Worm (Caenorhabditis elegans) whole organism, late embryonic: ENCODE measurements around the gene ric-4.

Source experiments
- F13H6.1 ChIP-seq: sonication (generic microtip); optimal IDR thresholded peaks from 2 replicates; lab custom pipeline; 2016; ENCODE audit warnings: missing genetic modification characterization, missing compliant biosample characterization
- K09A11.1 ChIP-seq: sonication (generic microtip); optimal IDR thresholded peaks from 2 replicates; lab custom pipeline; 2017; ENCODE audit warnings: antibody characterized with exemption, mild to moderate bottlenecking, missing genetic modification characterization, missing compliant biosample characterization; ENCODE audit not compliant: insufficient read depth
- T23F11.4 ChIP-seq: fragments of 200-800 bp; sonication (Bioruptor generic); optimal IDR thresholded peaks from 2 replicates; lab custom pipeline; 2018; ENCODE audit warnings: mild to moderate bottlenecking, missing genetic modification characterization, missing compliant biosample characterization
- ceh-14 ChIP-seq: sonication (generic microtip); optimal IDR thresholded peaks from 2 replicates; lab custom pipeline; 2016; ENCODE audit warnings: missing genotype, missing genetic modification characterization, missing compliant biosample characterization
- ceh-18 ChIP-seq: sonication (generic microtip); optimal IDR thresholded peaks from 2 replicates; lab custom pipeline; 2016; ENCODE audit warnings: missing genetic modification characterization, missing compliant biosample characterization
- ceh-19 ChIP-seq: fragments of 200-800 bp; sonication (Bioruptor generic); optimal IDR thresholded peaks from 2 replicates; lab custom pipeline; 2018; ENCODE audit warnings: mild to moderate bottlenecking, missing genetic modification characterization, missing compliant biosample characterization
- ceh-22 ChIP-seq: sonication (generic microtip); optimal IDR thresholded peaks from 2 replicates; lab custom pipeline; 2017; ENCODE audit warnings: missing biosample characterization, missing genetic modification characterization
- ceh-30 ChIP-seq: fragments of 150-350 bp; optimal IDR thresholded peaks from 2 replicates; lab custom pipeline; 2014; ENCODE audit warnings: missing biosample characterization, missing genetic modification characterization
- ceh-31 ChIP-seq: sonication (generic microtip); optimal IDR thresholded peaks from 2 replicates; lab custom pipeline; 2016; ENCODE audit warnings: missing genetic modification characterization, missing compliant biosample characterization
- ceh-34 ChIP-seq: sonication (generic microtip); optimal IDR thresholded peaks from 2 replicates; lab custom pipeline; 2016; ENCODE audit warnings: mild to moderate bottlenecking, missing genetic modification characterization, missing compliant biosample characterization
- ceh-9 ChIP-seq: sonication (generic microtip); optimal IDR thresholded peaks from 2 replicates; lab custom pipeline; 2016; ENCODE audit warnings: mild to moderate bottlenecking, missing genetic modification characterization, inconsistent platforms, missing compliant biosample characterization
- che-1 ChIP-seq: sonication (generic microtip); optimal IDR thresholded peaks from 2 replicates; lab custom pipeline; 2016; ENCODE audit warnings: mild to moderate bottlenecking, missing genetic modification characterization, missing compliant biosample characterization
- dmd-4 ChIP-seq: sonication (generic microtip); optimal IDR thresholded peaks from 2 replicates; lab custom pipeline; 2016; ENCODE audit warnings: borderline replicate concordance, missing genetic modification characterization, missing compliant biosample characterization
- elt-4 ChIP-seq: sonication (generic microtip); optimal IDR thresholded peaks from 2 replicates; lab custom pipeline; 2016; ENCODE audit warnings: missing genetic modification characterization, missing compliant biosample characterization
- ets-4 ChIP-seq: sonication (generic microtip); optimal IDR thresholded peaks from 2 replicates; lab custom pipeline; 2016; ENCODE audit warnings: missing genetic modification characterization, missing compliant biosample characterization
- fkh-6 ChIP-seq: sonication (generic microtip); optimal IDR thresholded peaks from 2 replicates; lab custom pipeline; 2016; ENCODE audit warnings: missing genetic modification characterization, missing compliant biosample characterization
- hlh-6 ChIP-seq: sonication (generic microtip); optimal IDR thresholded peaks from 2 replicates; lab custom pipeline; 2016; ENCODE audit warnings: missing genotype, missing genetic modification characterization, missing compliant biosample characterization
- mec-3 ChIP-seq: sonication (generic microtip); optimal IDR thresholded peaks from 2 replicates; lab custom pipeline; 2016; ENCODE audit warnings: borderline replicate concordance, missing genetic modification characterization, missing compliant biosample characterization
- pag-3 ChIP-seq: sonication (generic microtip); optimal IDR thresholded peaks from 2 replicates; lab custom pipeline; 2016; ENCODE audit warnings: missing compliant biosample characterization, missing genetic modification characterization, borderline replicate concordance
- pha-2 ChIP-seq: sonication (generic microtip); optimal IDR thresholded peaks from 2 replicates; lab custom pipeline; 2017; ENCODE audit warnings: mild to moderate bottlenecking, missing genetic modification characterization, missing compliant biosample characterization
- ref-2 ChIP-seq: sonication (generic microtip); optimal IDR thresholded peaks from 2 replicates; lab custom pipeline; 2016; ENCODE audit warnings: missing genetic modification characterization, missing compliant biosample characterization
- sox-2 ChIP-seq: fragments of 200-800 bp; sonication (Bioruptor generic); IDR thresholded peaks from 2 replicates; pipeline ENCODE4 v1.3.6; 2022; ENCODE audit warnings: missing genetic modification reagents, missing genetic modification characterization, missing compliant biosample characterization
- sox-4 ChIP-seq: sonication (generic microtip); optimal IDR thresholded peaks from 2 replicates; lab custom pipeline; 2017; ENCODE audit warnings: mild to moderate bottlenecking, missing genetic modification characterization, inconsistent platforms, missing compliant biosample characterization
- syd-9 ChIP-seq: sonication (generic microtip); optimal IDR thresholded peaks from 2 replicates; lab custom pipeline; 2016; ENCODE audit warnings: mild to moderate bottlenecking, missing genetic modification characterization, moderate library complexity, missing compliant biosample characterization
- tbx-7 ChIP-seq: sonication (generic microtip); optimal IDR thresholded peaks from 2 replicates; lab custom pipeline; 2016; ENCODE audit warnings: missing genotype, missing genetic modification characterization, missing compliant biosample characterization
- unc-86 ChIP-seq: sonication (generic microtip); optimal IDR thresholded peaks from 2 replicates; lab custom pipeline; 2016; ENCODE audit warnings: missing genetic modification characterization, missing compliant biosample characterization
- ztf-16 ChIP-seq: sonication (generic microtip); optimal IDR thresholded peaks from 2 replicates; lab custom pipeline; 2017; ENCODE audit warnings: missing genetic modification characterization, missing compliant biosample characterization

ric-4 gene

ce11 chrV:10212627-10213026 is 57.5 kb downstream of the ric-4 start, which contains the start of gene hpo-40:
TSS of gene hpo-40 (plus strand) at chrV:10212927.
- TF ChIP-seq ceh-9 (tag; lab: Kevin White, UChicago) (no peak), ets-4 (tag; lab: Kevin White, UChicago) (no peak), pha-2 (tag; lab: Kevin White, UChicago) (no peak), dmd-4 (no peak), ceh-14 (no peak), ceh-22 (tag; lab: Kevin White, UChicago) (no peak), che-1 (tag; lab: Kevin White, UChicago) (no peak), elt-4 (tag; lab: Kevin White, UChicago) (no peak), ref-2 (no peak), tbx-7 (no peak), syd-9 (tag; lab: Kevin White, UChicago) (no peak)

- TF ChIP-seq ceh-19 (no peak), mec-3 (tag; lab: Kevin White, UChicago) (no peak), K09A11.1 (tag; lab: Kevin White, UChicago) (no peak), pag-3 (tag; lab: Kevin White, UChicago) (no peak), ceh-34 (tag; lab: Kevin White, UChicago) (no peak), fkh-6 (no peak), ceh-18 (no peak), ceh-31 (no peak), sox-4 (no peak), T23F11.4 (GFP tag; lab: Kevin White, UChicago) (no peak), pha-2 (tag; lab: Kevin White, UChicago) (no peak), hlh-6 (tag; lab: Kevin White, UChicago) (no peak), sox-2 (no peak), ceh-30 (no peak), ztf-16 (tag; lab: Kevin White, UChicago) (no peak), syd-9 (tag; lab: Kevin White, UChicago) (no peak), unc-86 (tag; lab: Kevin White, UChicago) (no peak), ceh-22 (tag; lab: Kevin White, UChicago) (no peak), F13H6.1 (tag; lab: Kevin White, UChicago) (no peak)
These were observed 58.1 kb downstream of the ric-4 start, which contains the start of gene zhit-3 for ce11 chrV:10212027-10212426. TSS of gene zhit-3 (minus strand) at chrV:10212127.
